Fruit fly (Drosophila melanogaster): ENCODE measurements around the gene Ubx.

The Ubx gene

dm6 chr3R:16608920-16609319 lies 125.3 kb downstream of the Ubx start, which contains the start of gene NPF:
Gene NPF, plus strand, starts transcription at chr3R:16609220.
- no peak for TF ChIP-seq Hr96 (GFP tag; optimal IDR thresholded peaks at IDR 0.05)
- no peak for TF ChIP-seq CG14711 (tag; optimal IDR thresholded peaks at IDR 0.05)
- TF ChIP-seq cic (GFP tag; optimal IDR thresholded peaks at IDR 0.05), result no peak
- no peak for TF ChIP-seq cnc (optimal IDR thresholded peaks at IDR 0.05)
- TF ChIP-seq Crg-1 (GFP tag; optimal IDR thresholded peaks at IDR 0.05), result no peak
- TF ChIP-seq CG11617 (GFP tag; optimal IDR thresholded peaks at IDR 0.05), result no peak
- TF ChIP-seq Mnt (GFP tag; optimal IDR thresholded peaks at IDR 0.05), result no peak
- TF ChIP-seq ovo (GFP tag; optimal IDR thresholded peaks at IDR 0.05), result no peak
